Worm (Caenorhabditis elegans) whole organism, mixed stage, embryonic: Measurements from ENCODE around the gene moc-3.
"Not testable (repeated sequence)": the region's sequence is repeated elsewhere in the genome, so short reads cannot be mapped to it uniquely, and the experiment has no call there.

Source experiments
- M03D4.4 ChIP-seq: sonication (generic microtip); optimal IDR thresholded peaks from 2 replicates; lab custom pipeline; 2017; ENCODE audit warnings: mild to moderate bottlenecking, missing genetic modification characterization, missing compliant biosample characterization
- bed-3 ChIP-seq: fragments of 200-800 bp; sonication (Bioruptor generic); optimal IDR thresholded peaks from 3 replicates; lab custom pipeline; 2018; ENCODE audit warnings: mild to moderate bottlenecking, missing genetic modification characterization, moderate library complexity, missing compliant biosample characterization
- blmp-1 ChIP-seq: fragments of 150-350 bp; optimal IDR thresholded peaks from 2 replicates; lab custom pipeline; 2014; ENCODE audit warnings: missing biosample characterization, missing genetic modification characterization
- ceh-39 ChIP-seq: fragments of 150-350 bp; optimal IDR thresholded peaks from 2 replicates; lab custom pipeline; 2014; ENCODE audit warnings: missing biosample characterization, missing genetic modification characterization
- ceh-43 ChIP-seq: fragments of 200-800 bp; sonication (Bioruptor generic); optimal IDR thresholded peaks from 2 replicates; lab custom pipeline; 2018; ENCODE audit warnings: mild to moderate bottlenecking, missing genetic modification characterization, moderate library complexity, missing compliant biosample characterization
- ceh-83 ChIP-seq: fragments of 200-800 bp; sonication (Bioruptor generic); optimal IDR thresholded peaks from 2 replicates; lab custom pipeline; 2018; ENCODE audit warnings: mild to moderate bottlenecking, missing genetic modification characterization, missing compliant biosample characterization
- ces-1 ChIP-seq: fragments of 150-350 bp; optimal IDR thresholded peaks from 2 replicates; lab custom pipeline; 2014; ENCODE audit warnings: missing biosample characterization, missing genetic modification reagents, missing genetic modification characterization
- cnd-1 ChIP-seq: fragments of 200-800 bp; sonication (Bioruptor generic); optimal IDR thresholded peaks from 2 replicates; lab custom pipeline; 2018; ENCODE audit warnings: mild to moderate bottlenecking, missing genetic modification characterization, missing compliant biosample characterization
- drap-1 ChIP-seq: fragments of 200-800 bp; sonication (Bioruptor generic); optimal IDR thresholded peaks from 3 replicates; lab custom pipeline; 2018; ENCODE audit warnings: mild to moderate bottlenecking, missing genetic modification characterization, missing compliant biosample characterization
- elt-1 ChIP-seq: sonication (generic microtip); optimal IDR thresholded peaks from 2 replicates; lab custom pipeline; 2017; ENCODE audit warnings: missing genetic modification characterization, mild to moderate bottlenecking, missing compliant biosample characterization, antibody characterized with exemption, moderate library complexity, borderline replicate concordance; ENCODE audit not compliant: insufficient read depth
- elt-3 ChIP-seq: fragments of 150-350 bp; optimal IDR thresholded peaks from 2 replicates; lab custom pipeline; 2014; ENCODE audit warnings: missing biosample characterization, missing genetic modification characterization
- flh-1 ChIP-seq: fragments of 200-800 bp; sonication (Bioruptor generic); optimal IDR thresholded peaks from 2 replicates; lab custom pipeline; 2018; ENCODE audit warnings: mild to moderate bottlenecking, missing genetic modification characterization, moderate library complexity, missing compliant biosample characterization
- ham-2 ChIP-seq: fragments of 200-800 bp; sonication (Bioruptor generic); optimal IDR thresholded peaks from 2 replicates; lab custom pipeline; 2018; ENCODE audit warnings: mild to moderate bottlenecking, missing genetic modification characterization, missing compliant biosample characterization
- hlh-1 ChIP-seq: fragments of 150-350 bp; optimal IDR thresholded peaks from 2 replicates; lab custom pipeline; 2014; ENCODE audit warnings: missing biosample characterization, missing genetic modification reagents, missing genetic modification characterization
- lin-13 ChIP-seq: fragments of 150-350 bp; optimal IDR thresholded peaks from 2 replicates; lab custom pipeline; 2014; ENCODE audit warnings: missing biosample characterization, missing genetic modification characterization
- lin-32 ChIP-seq: fragments of 200-800 bp; sonication (Bioruptor generic); optimal IDR thresholded peaks from 2 replicates; lab custom pipeline; 2018; ENCODE audit warnings: mild to moderate bottlenecking, missing genetic modification characterization, missing compliant biosample characterization
- lsy-2 ChIP-seq: fragments of 150-350 bp; optimal IDR thresholded peaks from 2 replicates; lab custom pipeline; 2014; ENCODE audit warnings: missing biosample characterization, missing genetic modification characterization
- mab-5 ChIP-seq: fragments of 150-350 bp; optimal IDR thresholded peaks from 2 replicates; lab custom pipeline; 2014; ENCODE audit warnings: missing biosample characterization, missing genetic modification characterization
- mep-1 ChIP-seq: fragments of 150-350 bp; optimal IDR thresholded peaks from 2 replicates; lab custom pipeline; 2017; ENCODE audit warnings: missing biosample characterization, missing genetic modification reagents, missing genetic modification characterization, inconsistent platforms
- mls-2 ChIP-seq: sonication (generic microtip); optimal IDR thresholded peaks from 2 replicates; lab custom pipeline; 2016; ENCODE audit warnings: mild to moderate bottlenecking, missing genetic modification characterization, moderate library complexity, missing compliant biosample characterization
- nhr-12 ChIP-seq: fragments of 150-350 bp; optimal IDR thresholded peaks from 2 replicates; lab custom pipeline; 2014; ENCODE audit warnings: missing biosample characterization, missing genetic modification characterization
- nhr-2 ChIP-seq: fragments of 150-350 bp; optimal IDR thresholded peaks from 2 replicates; lab custom pipeline; 2014; ENCODE audit warnings: missing biosample characterization, missing genetic modification characterization
- nhr-237 ChIP-seq: fragments of 150-350 bp; optimal IDR thresholded peaks from 2 replicates; lab custom pipeline; 2014; ENCODE audit warnings: missing biosample characterization, missing genetic modification characterization
- nhr-28 ChIP-seq: fragments of 150-350 bp; optimal IDR thresholded peaks from 2 replicates; lab custom pipeline; 2014; ENCODE audit warnings: missing biosample characterization, missing genetic modification characterization
- nhr-76 ChIP-seq: sonication (generic microtip); optimal IDR thresholded peaks from 2 replicates; lab custom pipeline; 2017; ENCODE audit warnings: missing biosample characterization, missing genetic modification characterization
- pha-4 ChIP-seq: fragments of 150-350 bp; optimal IDR thresholded peaks from 2 replicates; lab custom pipeline; 2018; ENCODE audit warnings: missing biosample characterization, missing genetic modification reagents, missing genetic modification characterization
- sem-2 ChIP-seq: fragments of 200-800 bp; sonication (Bioruptor generic); optimal IDR thresholded peaks from 2 replicates; lab custom pipeline; 2018; ENCODE audit warnings: mild to moderate bottlenecking, missing genetic modification characterization, missing compliant biosample characterization
- snpc-4 ChIP-seq: fragments of 150-350 bp; optimal IDR thresholded peaks from 2 replicates; lab custom pipeline; 2014; ENCODE audit warnings: missing biosample characterization, missing genetic modification characterization
- sptf-1 ChIP-seq: sonication (generic microtip); optimal IDR thresholded peaks from 2 replicates; lab custom pipeline; 2017; ENCODE audit warnings: mild to moderate bottlenecking, missing genetic modification characterization, moderate library complexity, missing compliant biosample characterization
- tbx-8 ChIP-seq: fragments of 200-800 bp; sonication (Bioruptor generic); optimal IDR thresholded peaks from 2 replicates; lab custom pipeline; 2018; ENCODE audit warnings: mild to moderate bottlenecking, missing genetic modification characterization, moderate library complexity, missing compliant biosample characterization
- unc-120 ChIP-seq: sonication (generic microtip); optimal IDR thresholded peaks from 2 replicates; lab custom pipeline; 2017; ENCODE audit warnings: missing genetic modification characterization, missing compliant biosample characterization; ENCODE audit not compliant: poor library complexity, severe bottlenecking
- unc-39 ChIP-seq: fragments of 150-350 bp; optimal IDR thresholded peaks from 2 replicates; lab custom pipeline; 2014; ENCODE audit warnings: missing biosample characterization, missing genetic modification characterization
- unc-62 ChIP-seq: fragments of 150-350 bp; optimal IDR thresholded peaks from 2 replicates; lab custom pipeline; 2014; ENCODE audit warnings: missing biosample characterization, missing genetic modification reagents, missing genetic modification characterization
- zip-8 ChIP-seq: fragments of 150-350 bp; optimal IDR thresholded peaks from 2 replicates; lab custom pipeline; 2014; ENCODE audit warnings: missing biosample characterization, missing genetic modification characterization
- ztf-11 ChIP-seq: fragments of 150-350 bp; optimal IDR thresholded peaks from 2 replicates; lab custom pipeline; 2014; ENCODE audit warnings: missing biosample characterization, missing genetic modification characterization

Gene moc-3

ce11 chrIV:8122349-8122748 lies 8.0 kb upstream of the moc-3 start, which contains the start of gene erp-44.3:
Gene erp-44.3, plus strand, starts transcription at chrIV:8122649.
- not testable (repeated sequence) for TF ChIP-seq drap-1 (GFP tag; lab: Kevin White, UChicago); mep-1; ztf-11

ce11 chrIV:8126902-8127301 lies 3.5 kb upstream of the moc-3 start, which contains the start of gene ceph-41:
Gene ceph-41, plus strand, starts transcription at chrIV:8127202.
- TF ChIP-seq cnd-1 (tag; lab: Kevin White, UChicago), result no peak
- no peak for TF ChIP-seq sptf-1 (tag; lab: Kevin White, UChicago)
- TF ChIP-seq snpc-4 (tag; lab: Kevin White, UChicago), result no peak
- no peak for TF ChIP-seq mab-5
- no peak for TF ChIP-seq nhr-76 (tag; lab: Kevin White, UChicago)
- no peak for TF ChIP-seq nhr-28
- TF ChIP-seq unc-39 (tag; lab: Kevin White, UChicago), result no peak
- TF ChIP-seq elt-3 (tag; lab: Kevin White, UChicago), result no peak
- TF ChIP-seq ces-1 (GFP tag; lab: Kevin White, UChicago), result no peak
- TF ChIP-seq nhr-2, result no peak
- no peak for TF ChIP-seq ztf-11
- TF ChIP-seq unc-120 (tag; lab: Kevin White, UChicago), result no peak
- TF ChIP-seq drap-1 (GFP tag; lab: Kevin White, UChicago), result no peak
- no peak for TF ChIP-seq ham-2
- no peak for TF ChIP-seq ceh-83 (GFP tag; lab: Kevin White, UChicago)

- TF ChIP-seq nhr-76 (tag; lab: Kevin White, UChicago) (no peak), zip-8 (tag; lab: Kevin White, UChicago) (no peak), M03D4.4 (no peak), ham-2 (no peak), nhr-28 (no peak), mab-5 (no peak)
- TF ChIP-seq, all 35 proteins: peak for 0
These were observed 2.9 kb upstream of the moc-3 start for ce11 chrIV:8127430-8127829.

DNA sequence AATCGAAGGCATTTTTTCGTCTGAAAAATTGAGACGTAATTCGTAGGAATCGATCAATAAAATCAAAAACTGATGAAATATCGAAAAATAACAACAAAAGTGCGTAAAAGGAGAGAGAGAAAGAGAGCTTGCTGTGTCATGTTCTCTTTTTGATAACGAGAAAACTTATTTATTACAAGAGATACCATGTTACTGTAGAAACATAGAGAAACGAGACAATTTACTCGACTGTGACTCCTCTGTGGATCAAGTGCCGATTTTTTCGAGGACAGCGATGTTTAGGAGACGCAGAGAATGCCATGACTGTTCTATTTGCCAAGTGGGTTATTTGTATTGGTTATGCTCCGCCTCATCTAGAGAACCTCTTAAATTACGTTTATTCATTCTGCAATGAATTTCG lies 3.2 kb downstream of the moc-3 start, which contains the start of gene sph-1:
sph-1 (minus strand) TSS at position 23 of the 400 bp plus-strand sequence.
- TF ChIP-seq ceh-83 (GFP tag; lab: Kevin White, UChicago) (no peak), elt-3 (tag; lab: Kevin White, UChicago) (no peak), pha-4 (tag; lab: Kevin White, UChicago) (peak; percentile 70)

ce11 chrIV:8136005-8136512 lies 5.7 kb downstream of the moc-3 start, which contains the start of the genes isp-1 and islo-1:
Gene isp-1, minus strand, starts transcription at chrIV:8136055.
Gene islo-1, plus strand, starts transcription at chrIV:8136389.
- TF ChIP-seq ham-2, result no peak
- TF ChIP-seq lin-13 (tag; lab: Kevin White, UChicago), result peak; percentile 18
- no peak for TF ChIP-seq nhr-12 (tag; lab: Kevin White, UChicago)
- no peak for TF ChIP-seq M03D4.4
- TF ChIP-seq unc-120 (tag; lab: Kevin White, UChicago), result peak; percentile 42
- TF ChIP-seq unc-62 (GFP tag; lab: Kevin White, UChicago), result peak; percentile 38
- no peak for TF ChIP-seq nhr-28
- no peak for TF ChIP-seq elt-3 (tag; lab: Kevin White, UChicago)
- no peak for TF ChIP-seq flh-1 (GFP tag; lab: Kevin White, UChicago)
- no peak for TF ChIP-seq snpc-4 (tag; lab: Kevin White, UChicago)
- TF ChIP-seq ces-1 (GFP tag; lab: Kevin White, UChicago), result peak; percentile 11
- no peak for TF ChIP-seq bed-3 (GFP tag; lab: Kevin White, UChicago)
- peak; percentile 42 for TF ChIP-seq lsy-2 (tag; lab: Kevin White, UChicago)
- no peak for TF ChIP-seq drap-1 (GFP tag; lab: Kevin White, UChicago)
- no peak for TF ChIP-seq sem-2 (GFP tag; lab: Kevin White, UChicago)
- no peak for TF ChIP-seq mab-5
- TF ChIP-seq nhr-76 (tag; lab: Kevin White, UChicago), result no peak
- no peak for TF ChIP-seq blmp-1 (tag; lab: Kevin White, UChicago)
- TF ChIP-seq lin-32 (GFP tag; lab: Kevin White, UChicago), result no peak
- no peak for TF ChIP-seq mls-2 (tag; lab: Kevin White, UChicago)
- no peak for TF ChIP-seq zip-8 (tag; lab: Kevin White, UChicago)
- TF ChIP-seq sptf-1 (tag; lab: Kevin White, UChicago), result no peak
- TF ChIP-seq nhr-237, result no peak
- TF ChIP-seq cnd-1 (tag; lab: Kevin White, UChicago), result peak; percentile 28
- TF ChIP-seq ceh-39 (tag; lab: Kevin White, UChicago), result peak; percentile 37
- TF ChIP-seq tbx-8, result no peak
- no peak for TF ChIP-seq elt-1 (tag; lab: Kevin White, UChicago)
- TF ChIP-seq unc-39 (tag; lab: Kevin White, UChicago), result no peak
- TF ChIP-seq ceh-83 (GFP tag; lab: Kevin White, UChicago), result no peak
- TF ChIP-seq mep-1, result peak; percentile 77
- TF ChIP-seq hlh-1 (tag; lab: Kevin White, UChicago), result peak; percentile 47
- no peak for TF ChIP-seq ceh-43 (GFP tag; lab: Kevin White, UChicago)
- TF ChIP-seq nhr-2, result no peak
- TF ChIP-seq pha-4 (tag; lab: Kevin White, UChicago), result peak; percentile 73
- TF ChIP-seq ztf-11, result no peak
